Fruit fly (Drosophila melanogaster): ENCODE results near the gene RpL34b.

- TF ChIP-seq Myc (optimal IDR thresholded peaks at IDR 0.05) (no peak), psq (optimal IDR thresholded peaks at IDR 0.05) (no peak), insv (optimal IDR thresholded peaks at IDR 0.05) (no peak), Sin3A (optimal IDR thresholded peaks at IDR 0.05) (no peak), ttk (optimal IDR thresholded peaks at IDR 0.05) (no peak), h (optimal IDR thresholded peaks at IDR 0.05) (no peak)
These were observed 41.6 kb downstream of the RpL34b start for dm6 chr3R:9359393-9359792.
